Fruit fly (Drosophila melanogaster) whole organism: ENCODE measurements around the gene hmw.

ENCODE experiments used
- pan ChIP-seq: fragments of >200 bp; optimal IDR thresholded peaks from 2 replicates; lab custom pipeline; 2017
- psq ChIP-seq: fragments of >200 bp; optimal IDR thresholded peaks from 2 replicates; lab custom pipeline; 2017

DNA sequence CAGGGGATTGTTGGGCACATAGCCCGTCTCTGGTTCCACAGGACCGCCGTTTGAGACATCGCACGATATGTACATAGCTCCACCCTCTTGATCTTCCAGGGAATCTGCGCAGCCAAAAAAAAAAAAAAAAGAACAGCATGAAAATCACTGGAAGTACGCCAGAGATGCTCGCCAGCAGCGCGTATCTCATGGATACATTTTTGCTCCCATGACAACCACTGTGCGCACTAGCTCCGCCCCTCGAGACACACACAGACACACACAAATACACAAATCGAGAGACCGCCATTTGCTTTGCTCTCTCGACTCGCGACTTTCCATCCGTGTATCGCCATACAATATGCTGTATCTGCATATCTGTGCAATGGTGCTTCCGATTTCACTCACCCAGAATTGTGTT is 9.6 kb downstream of the hmw start:
- no peak for TF ChIP-seq psq (lab: Kevin White, UChicago)
- no peak for TF ChIP-seq pan (lab: Kevin White, UChicago)
